Fruit fly (Drosophila melanogaster) whole organism, embryonic: ENCODE data around the gene dod.

Experiments used
- Abd-B ChIP-seq: fragments of 200-800 bp; sonication (Bioruptor generic); optimal IDR thresholded peaks from 2 replicates; lab custom pipeline; 2018; ENCODE audit warnings: missing biosample characterization, mild to moderate bottlenecking, missing genetic modification characterization, moderate library complexity
- BtbVII ChIP-seq: fragments of 200-800 bp; sonication (Bioruptor generic); optimal IDR thresholded peaks from 3 replicates; lab custom pipeline; 2017; ENCODE audit warnings: missing biosample characterization, mild to moderate bottlenecking, missing genetic modification characterization
- CG10147 ChIP-seq: fragments of 200-800 bp; sonication (Bioruptor generic); optimal IDR thresholded peaks from 2 replicates; lab custom pipeline; 2019; ENCODE audit warnings: missing biosample characterization, mild to moderate bottlenecking, missing genetic modification characterization, moderate library complexity
- CG10267 ChIP-seq: fragments of 200-800 bp; sonication (Bioruptor generic); optimal IDR thresholded peaks from 2 replicates; lab custom pipeline; 2018; ENCODE audit warnings: missing biosample characterization, mild to moderate bottlenecking, missing genetic modification characterization, moderate library complexity
- CG10366 ChIP-seq: fragments of 200-800 bp; sonication (Bioruptor generic); IDR thresholded peaks from 2 replicates; pipeline ENCODE4 v1.3.6; 2022; ENCODE audit warnings: missing biosample characterization, missing genetic modification characterization
- CG10959 ChIP-seq: fragments of 200-800 bp; sonication (Bioruptor generic); IDR thresholded peaks from 2 replicates; pipeline ENCODE4 v1.3.6; 2022; ENCODE audit warnings: missing biosample characterization, missing genetic modification characterization
- CG11560 ChIP-seq: fragments of 200-800 bp; sonication (Bioruptor generic); IDR thresholded peaks from 3 replicates; pipeline ENCODE4 v1.3.6; 2022; ENCODE audit warnings: missing biosample characterization, missing genetic modification characterization
- CG12942 ChIP-seq: fragments of 200-800 bp; sonication (Bioruptor generic); optimal IDR thresholded peaks from 3 replicates; lab custom pipeline; 2016; ENCODE audit warnings: missing biosample characterization, missing genetic modification characterization
- CG13894 ChIP-seq: fragments of 200-800 bp; sonication (Bioruptor generic); optimal IDR thresholded peaks from 3 replicates; lab custom pipeline; 2018; ENCODE audit warnings: missing biosample characterization, mild to moderate bottlenecking, missing genetic modification characterization, moderate library complexity
- CG2129 ChIP-seq: fragments of 200-800 bp; sonication (Bioruptor generic); IDR thresholded peaks from 2 replicates; pipeline ENCODE4 v1.3.6; 2022; ENCODE audit warnings: missing biosample characterization, missing genetic modification characterization; ENCODE audit not compliant: partially characterized antibody
- CG42726 ChIP-seq: fragments of 200-800 bp; sonication (Bioruptor generic); IDR thresholded peaks from 2 replicates; pipeline ENCODE4 v1.3.6; 2022; ENCODE audit warnings: missing biosample characterization, missing genetic modification characterization; ENCODE audit not compliant: partially characterized antibody
- CG4404 ChIP-seq: fragments of 200-800 bp; sonication (Bioruptor generic); IDR thresholded peaks from 2 replicates; pipeline ENCODE4 v1.3.6; 2022; ENCODE audit warnings: missing biosample characterization, missing genetic modification characterization
- CG5245 ChIP-seq: fragments of 200-800 bp; sonication (Bioruptor generic); optimal IDR thresholded peaks from 3 replicates; lab custom pipeline; 2016; ENCODE audit warnings: missing biosample characterization, missing genetic modification characterization
- CG6683 ChIP-seq: fragments of 200-800 bp; sonication (Bioruptor generic); optimal IDR thresholded peaks from 2 replicates; lab custom pipeline; 2017; ENCODE audit warnings: missing biosample characterization, mild to moderate bottlenecking, missing genetic modification characterization, missing genetic modification reagents
- CG7556 ChIP-seq: fragments of 200-800 bp; sonication (Bioruptor generic); optimal IDR thresholded peaks from 2 replicates; lab custom pipeline; 2017; ENCODE audit warnings: missing biosample characterization, mild to moderate bottlenecking, missing genetic modification characterization
- CG8281 ChIP-seq: fragments of 200-800 bp; sonication (Bioruptor generic); optimal IDR thresholded peaks from 2 replicates; lab custom pipeline; 2018; ENCODE audit warnings: missing biosample characterization, mild to moderate bottlenecking, missing genetic modification characterization, moderate library complexity
- CG8359 ChIP-seq: fragments of 200-800 bp; sonication (Bioruptor generic); optimal IDR thresholded peaks from 2 replicates; lab custom pipeline; 2017; ENCODE audit warnings: missing biosample characterization, mild to moderate bottlenecking, missing genetic modification characterization, borderline replicate concordance
- CG9215 ChIP-seq: fragments of 200-800 bp; sonication (Bioruptor generic); IDR thresholded peaks from 2 replicates; pipeline ENCODE4 v1.3.6; 2022; ENCODE audit warnings: missing biosample characterization, missing genetic modification characterization
- CG9609 ChIP-seq: fragments of 200-800 bp; sonication (Bioruptor generic); optimal IDR thresholded peaks from 3 replicates; lab custom pipeline; 2016; ENCODE audit warnings: missing biosample characterization, missing genetic modification characterization
- D19A ChIP-seq: fragments of 200-800 bp; optimal IDR thresholded peaks from 3 replicates; lab custom pipeline; 2019; ENCODE audit warnings: missing biosample characterization, mild to moderate bottlenecking, missing genetic modification characterization, moderate library complexity
- Fer3 ChIP-seq: fragments of 200-800 bp; sonication (Bioruptor generic); optimal IDR thresholded peaks from 2 replicates; lab custom pipeline; 2018; ENCODE audit warnings: missing biosample characterization, mild to moderate bottlenecking, missing genetic modification characterization, moderate library complexity
- H15 ChIP-seq: fragments of 200-800 bp; sonication (Bioruptor generic); IDR thresholded peaks from 3 replicates; pipeline ENCODE4 v1.3.6; 2022; ENCODE audit warnings: missing biosample characterization, missing genetic modification characterization
- HLHmδ ChIP-seq: fragments of 200-800 bp; sonication (Bioruptor generic); optimal IDR thresholded peaks from 2 replicates; lab custom pipeline; 2018; ENCODE audit warnings: missing biosample characterization, mild to moderate bottlenecking, missing genetic modification characterization, moderate library complexity
- Lhr ChIP-seq: fragments of 200-800 bp; sonication (Bioruptor generic); optimal IDR thresholded peaks from 3 replicates; lab custom pipeline; 2017; ENCODE audit warnings: mild to moderate bottlenecking, missing biosample characterization, missing genetic modification reagents, missing genetic modification characterization
- MESR4 ChIP-seq: fragments of 200-800 bp; sonication (Bioruptor generic); optimal IDR thresholded peaks from 2 replicates; lab custom pipeline; 2018; ENCODE audit warnings: missing biosample characterization, mild to moderate bottlenecking, missing genetic modification characterization, moderate library complexity
- Med ChIP-seq: fragments of 200-800 bp; sonication (Bioruptor generic); peaks from one replicate; lab custom pipeline; 2016; ENCODE audit warnings: missing biosample characterization, missing genetic modification characterization, mild to moderate bottlenecking, inconsistent platforms, moderate library complexity
- NFAT ChIP-seq: fragments of 200-800 bp; sonication (Bioruptor generic); IDR thresholded peaks from 2 replicates; pipeline ENCODE4 v1.3.6; 2022; ENCODE audit warnings: missing biosample characterization, missing genetic modification characterization
- Pdp1 ChIP-seq, 2 experiments: fragments of 200-800 bp; sonication (Bioruptor generic); optimal IDR thresholded peaks; 3 replicates each; lab custom pipeline; 2016; ENCODE audit warnings: missing biosample characterization in 2 of 2, missing genetic modification characterization in 2 of 2, mild to moderate bottlenecking in 1 of 2, moderate library complexity in 1 of 2
- Sox100B ChIP-seq: fragments of 200-800 bp; sonication (Bioruptor generic); optimal IDR thresholded peaks from 3 replicates; lab custom pipeline; 2018; ENCODE audit warnings: missing biosample characterization, mild to moderate bottlenecking, missing genetic modification characterization
- Taf1 ChIP-seq: fragments of 200-800 bp; sonication (Bioruptor generic); IDR thresholded peaks from 2 replicates; pipeline ENCODE4 v1.3.6; 2022; ENCODE audit warnings: missing biosample characterization, missing genetic modification characterization
- bowl ChIP-seq: fragments of 200-800 bp; sonication (Bioruptor generic); IDR thresholded peaks from 2 replicates; pipeline ENCODE4 v1.3.6; 2022; ENCODE audit warnings: missing biosample characterization, missing genetic modification characterization
- ewg ChIP-seq: fragments of 200-800 bp; sonication (Bioruptor generic); optimal IDR thresholded peaks from 3 replicates; lab custom pipeline; 2017; ENCODE audit warnings: mild to moderate bottlenecking, missing biosample characterization, missing genetic modification reagents, missing genetic modification characterization
- gce ChIP-seq: fragments of 200-800 bp; sonication (Bioruptor generic); IDR thresholded peaks from 3 replicates; pipeline ENCODE4 v1.3.6; 2022; ENCODE audit warnings: missing biosample characterization, missing genetic modification characterization
- gcm ChIP-seq: fragments of 200-800 bp; sonication (Bioruptor generic); optimal IDR thresholded peaks from 2 replicates; lab custom pipeline; 2019; ENCODE audit warnings: missing biosample characterization, mild to moderate bottlenecking, missing genetic modification characterization, moderate library complexity
- gt ChIP-seq: fragments of 200-800 bp; sonication (Bioruptor generic); IDR thresholded peaks from 2 replicates; pipeline ENCODE4 v1.3.6; 2022; ENCODE audit warnings: missing biosample characterization, missing genetic modification characterization
- nerfin-2 ChIP-seq: fragments of 200-800 bp; sonication (Bioruptor generic); IDR thresholded peaks from 2 replicates; pipeline ENCODE4 v1.3.6; 2022; ENCODE audit warnings: missing biosample characterization, missing genetic modification characterization; ENCODE audit not compliant: partially characterized antibody
- onecut ChIP-seq: fragments of 200-800 bp; sonication (Bioruptor generic); IDR thresholded peaks from 2 replicates; pipeline ENCODE4 v1.3.6; 2022; ENCODE audit warnings: missing biosample characterization, missing genetic modification characterization
- pb ChIP-seq: fragments of 200-800 bp; sonication (Bioruptor generic); optimal IDR thresholded peaks from 3 replicates; lab custom pipeline; 2016; ENCODE audit warnings: missing biosample characterization, missing genetic modification characterization
- pita ChIP-seq: fragments of 200-800 bp; sonication (Bioruptor generic); optimal IDR thresholded peaks from 2 replicates; lab custom pipeline; 2017; ENCODE audit warnings: missing biosample characterization, mild to moderate bottlenecking, missing genetic modification characterization
- pros ChIP-seq: fragments of 200-800 bp; sonication (Bioruptor generic); optimal IDR thresholded peaks from 3 replicates; lab custom pipeline; 2019; ENCODE audit warnings: missing biosample characterization, mild to moderate bottlenecking, missing genetic modification characterization, moderate library complexity
- rib ChIP-seq: fragments of 200-800 bp; sonication (Bioruptor generic); IDR thresholded peaks from 2 replicates; pipeline ENCODE4 v1.3.6; 2022; ENCODE audit warnings: missing biosample characterization, missing genetic modification characterization
- sens ChIP-seq: fragments of 200-800 bp; sonication (Bioruptor generic); peaks from one replicate; lab custom pipeline; 2016; ENCODE audit warnings: missing biosample characterization, missing genetic modification characterization
- seq ChIP-seq: fragments of 200-800 bp; sonication (Bioruptor generic); IDR thresholded peaks from 2 replicates; pipeline ENCODE4 v1.3.6; 2022; ENCODE audit warnings: missing biosample characterization, missing genetic modification characterization
- sim ChIP-seq: fragments of 200-800 bp; sonication (Bioruptor generic); IDR thresholded peaks from 2 replicates; pipeline ENCODE4 v1.3.6; 2022; ENCODE audit warnings: missing biosample characterization, missing genetic modification characterization
- sna ChIP-seq: fragments of 200-800 bp; sonication (Bioruptor generic); IDR thresholded peaks from 2 replicates; pipeline ENCODE4 v1.3.6; 2022; ENCODE audit warnings: missing biosample characterization, missing genetic modification characterization; ENCODE audit not compliant: partially characterized antibody
- sqz ChIP-seq: fragments of 200-800 bp; sonication (Bioruptor generic); optimal IDR thresholded peaks from 3 replicates; lab custom pipeline; 2018; ENCODE audit warnings: missing biosample characterization, mild to moderate bottlenecking, missing genetic modification characterization
- tgo ChIP-seq: fragments of 200-800 bp; sonication (Bioruptor generic); IDR thresholded peaks from 3 replicates; pipeline ENCODE4 v1.3.6; 2022; ENCODE audit warnings: missing biosample characterization, missing genetic modification characterization
- tin ChIP-seq: fragments of 200-800 bp; sonication (Bioruptor generic); optimal IDR thresholded peaks from 3 replicates; lab custom pipeline; 2016; ENCODE audit warnings: missing biosample characterization, missing genetic modification characterization
- twi ChIP-seq: fragments of 200-800 bp; optimal IDR thresholded peaks from 2 replicates; lab custom pipeline; 2019; ENCODE audit warnings: missing biosample characterization, mild to moderate bottlenecking, missing genetic modification characterization, moderate library complexity
- tx ChIP-seq: fragments of 200-800 bp; sonication (Bioruptor generic); optimal IDR thresholded peaks from 2 replicates; lab custom pipeline; 2016; ENCODE audit warnings: missing biosample characterization, missing genetic modification characterization
- usp ChIP-seq: fragments of >200 bp; optimal IDR thresholded peaks from 2 replicates; lab custom pipeline; 2017; ENCODE audit warnings: missing biosample characterization, missing genetic modification characterization

dod gene

dm6 chrX:21315852-21316251 is 29.3 kb upstream of the dod start, which contains the start of gene Rpt6 (continued):
- no peak for TF ChIP-seq CG8359
- peak; percentile 1 for TF ChIP-seq D19A
- no peak for TF ChIP-seq tin (GFP tag; lab: Kevin White, UChicago)
- TF ChIP-seq CG12942: no peak
- TF ChIP-seq usp (GFP tag; lab: Kevin White, UChicago): no peak
- TF ChIP-seq pros: no peak
- TF ChIP-seq Med (GFP tag; lab: Kevin White, UChicago): peak; percentile 84
- no peak for TF ChIP-seq CG10147
- 0 out of 2 replicates have a peak, but pooled peaks have one; percentile 26 for TF ChIP-seq CG2129 (GFP tag; lab: Robert Waterston, UW)
- TF ChIP-seq CG5245 (GFP tag; lab: Kevin White, UChicago): no peak
- no peak for TF ChIP-seq CG9215
- no peak for TF ChIP-seq gt
- TF ChIP-seq tx: no peak
- peak; percentile 44; the same call in 1 of the 2 replicates for TF ChIP-seq CG42726 (GFP tag; lab: Robert Waterston, UW)
- no peak for TF ChIP-seq H15
- TF ChIP-seq CG13894 (tag; lab: Kevin White, UChicago): no peak
- no peak for TF ChIP-seq CG9609
- no peak for TF ChIP-seq CG4404 (GFP tag; lab: Robert Waterston, UW)
- TF ChIP-seq pita (GFP tag; lab: Kevin White, UChicago): peak; percentile 43
- TF ChIP-seq CG6683: no peak
- peak in 1 of 2 experiments; percentile 31 for TF ChIP-seq Pdp1 (GFP tag; optimal IDR thresholded peaks at IDR 0.05; lab: Kevin White, UChicago)
- TF ChIP-seq ewg: no peak
- TF ChIP-seq gce (GFP tag; lab: Robert Waterston, UW): no peak
- peak; percentile 64; the same call in 1 of the 2 replicates for TF ChIP-seq sna
- no peak for TF ChIP-seq Fer3 (tag; lab: Kevin White, UChicago)
- TF ChIP-seq CG10959: no peak
- TF ChIP-seq Taf1: no peak
- TF ChIP-seq Abd-B (GFP tag; lab: Kevin White, UChicago): no peak
- no peak for TF ChIP-seq NFAT (GFP tag; lab: Robert Waterston, UW)
- no peak for TF ChIP-seq Sox100B
- TF ChIP-seq onecut: no peak
- peak; percentile 84 for TF ChIP-seq MESR4
- no peak for TF ChIP-seq bowl (GFP tag; lab: Robert Waterston, UW)
- TF ChIP-seq HLHmδ: no peak
- no peak for TF ChIP-seq CG11560
- no peak for TF ChIP-seq sqz (GFP tag; lab: Kevin White, UChicago)
- no peak for TF ChIP-seq Lhr (GFP tag; lab: Kevin White, UChicago)
- no peak for TF ChIP-seq gcm
- peak; percentile 59; the same call in 1 of the 2 replicates for TF ChIP-seq nerfin-2 (GFP tag; lab: Robert Waterston, UW)
- no peak for TF ChIP-seq sim (GFP tag; lab: Robert Waterston, UW)
- TF ChIP-seq tgo: no peak
- no peak for TF ChIP-seq pb
- no peak for TF ChIP-seq BtbVII
- no peak for TF ChIP-seq twi (tag; lab: Kevin White, UChicago)
- peak; percentile 64 for TF ChIP-seq sens (GFP tag; lab: Kevin White, UChicago)
- TF ChIP-seq seq (GFP tag; lab: Robert Waterston, UW): no peak
- TF ChIP-seq CG10366 (GFP tag; lab: Robert Waterston, UW): no peak
- TF ChIP-seq CG7556 (GFP tag; lab: Kevin White, UChicago): no peak
- peak; percentile 27 for TF ChIP-seq CG10267 (tag; lab: Kevin White, UChicago)
- no peak for TF ChIP-seq CG8281 (tag; lab: Kevin White, UChicago)
- no peak for TF ChIP-seq rib (GFP tag; lab: Robert Waterston, UW)
